Worm (Caenorhabditis elegans): ENCODE measurements around the gene T01G6.10.

ce11 chrV:467507-467906, 35.5 kb downstream of the T01G6.10 start:
- TF ChIP-seq alr-1 (tag; optimal IDR thresholded peaks at IDR 0.05), result no peak
- TF ChIP-seq elt-1 (tag; optimal IDR thresholded peaks at IDR 0.05), result no peak
- no peak for TF ChIP-seq elt-3 (tag; optimal IDR thresholded peaks at IDR 0.05)
- TF ChIP-seq nhr-23 (tag; optimal IDR thresholded peaks at IDR 0.05), result no peak
- TF ChIP-seq sem-4 (tag; optimal IDR thresholded peaks at IDR 0.05), result no peak
- TF ChIP-seq nhr-6 (tag; optimal IDR thresholded peaks at IDR 0.05), result no peak
- TF ChIP-seq ama-1 (optimal IDR thresholded peaks at IDR 0.05), result no peak
- no peak for TF ChIP-seq unc-62 (GFP tag; optimal IDR thresholded peaks at IDR 0.05)
- no peak for TF ChIP-seq nhr-77 (tag; optimal IDR thresholded peaks at IDR 0.05)

All from whole organism, L2 larva.